Fruit fly (Drosophila melanogaster) whole organism, embryonic: ENCODE data around the gene CG42554.
A peak's percentile ranks its signal among the peaks of the same experiment; 100 is the strongest.

ENCODE experiments used
- Atf3 ChIP-seq: fragments of 200-800 bp; sonication (Bioruptor generic); optimal IDR thresholded peaks from 3 replicates; lab custom pipeline; 2016; ENCODE audit warnings: missing biosample characterization, missing genetic modification characterization
- Awh ChIP-seq: fragments of 200-800 bp; sonication (Bioruptor generic); IDR thresholded peaks from 2 replicates; pipeline ENCODE4, ENCODE4 v1.3.6; 2022; ENCODE audit warnings: missing biosample characterization, missing genetic modification characterization
- Blimp-1 ChIP-seq: fragments of 200-800 bp; sonication (Bioruptor generic); optimal IDR thresholded peaks from 3 replicates; lab custom pipeline; 2018; ENCODE audit warnings: missing biosample characterization, missing genetic modification characterization, mild to moderate bottlenecking, moderate library complexity, missing genetic modification reagents
- CG10959 ChIP-seq: fragments of 200-800 bp; sonication (Bioruptor generic); IDR thresholded peaks from 2 replicates; pipeline ENCODE4 v1.3.6; 2022; ENCODE audit warnings: missing biosample characterization, missing genetic modification characterization
- CG12219 ChIP-seq: fragments of 200-800 bp; sonication (Bioruptor generic); optimal IDR thresholded peaks from 3 replicates; lab custom pipeline; 2018; ENCODE audit warnings: missing biosample characterization, mild to moderate bottlenecking, missing genetic modification characterization
- CG13123 ChIP-seq: fragments of 200-800 bp; sonication (Bioruptor generic); optimal IDR thresholded peaks from 2 replicates; lab custom pipeline; 2016; ENCODE audit warnings: missing biosample characterization, missing genetic modification characterization
- CG13624 ChIP-seq: fragments of 200-800 bp; sonication (Bioruptor generic); optimal IDR thresholded peaks from 2 replicates; lab custom pipeline; 2016; ENCODE audit warnings: missing biosample characterization, missing genetic modification characterization
- CG14860 ChIP-seq: fragments of 200-800 bp; sonication (Bioruptor generic); IDR thresholded peaks from 3 replicates; pipeline ENCODE4 v1.3.6; 2022; ENCODE audit warnings: missing biosample characterization, missing genetic modification characterization; ENCODE audit not compliant: partially characterized antibody
- CG1602 ChIP-seq: fragments of 200-800 bp; sonication (Bioruptor generic); optimal IDR thresholded peaks from 3 replicates; lab custom pipeline; 2016; ENCODE audit warnings: missing biosample characterization, missing genetic modification characterization
- CG17802 ChIP-seq: fragments of 200-800 bp; sonication (Bioruptor generic); optimal IDR thresholded peaks from 2 replicates; lab custom pipeline; 2018; ENCODE audit warnings: missing biosample characterization, mild to moderate bottlenecking, missing genetic modification characterization, moderate library complexity
- CG17829 ChIP-seq: fragments of 200-800 bp; optimal IDR thresholded peaks from 2 replicates; lab custom pipeline; 2019; ENCODE audit warnings: missing biosample characterization, mild to moderate bottlenecking, missing genetic modification characterization, moderate library complexity
- CG2116 ChIP-seq: fragments of 200-800 bp; sonication (Bioruptor generic); optimal IDR thresholded peaks from 3 replicates; lab custom pipeline; 2018; ENCODE audit warnings: missing biosample characterization, mild to moderate bottlenecking, missing genetic modification characterization
- CG2712 ChIP-seq: fragments of 200-800 bp; optimal IDR thresholded peaks from 3 replicates; lab custom pipeline; 2019; ENCODE audit warnings: missing biosample characterization, mild to moderate bottlenecking, missing genetic modification characterization, moderate library complexity
- CG2875 ChIP-seq: fragments of 200-800 bp; sonication (Bioruptor generic); optimal IDR thresholded peaks from 2 replicates; lab custom pipeline; 2017; ENCODE audit warnings: missing biosample characterization, mild to moderate bottlenecking, missing genetic modification characterization, missing genetic modification reagents
- CG30020 ChIP-seq: fragments of 200-800 bp; optimal IDR thresholded peaks from 2 replicates; lab custom pipeline; 2019; ENCODE audit warnings: missing biosample characterization, mild to moderate bottlenecking, missing genetic modification characterization, moderate library complexity
- CG30403 ChIP-seq: fragments of 200-800 bp; sonication (Bioruptor generic); optimal IDR thresholded peaks from 3 replicates; lab custom pipeline; 2016; ENCODE audit warnings: missing biosample characterization, missing genetic modification characterization
- CG3847 ChIP-seq: fragments of 200-800 bp; sonication (Bioruptor generic); IDR thresholded peaks from 2 replicates; pipeline ENCODE4 v1.3.6; 2022; ENCODE audit warnings: missing biosample characterization, missing genetic modification characterization
- CG6765 ChIP-seq: fragments of 200-800 bp; sonication (Bioruptor generic); optimal IDR thresholded peaks from 3 replicates; lab custom pipeline; 2017; ENCODE audit warnings: missing biosample characterization, mild to moderate bottlenecking, missing genetic modification characterization
- CG6854 ChIP-seq: fragments of 200-800 bp; sonication (Bioruptor generic); optimal IDR thresholded peaks from 3 replicates; lab custom pipeline; 2017; ENCODE audit warnings: missing biosample characterization, mild to moderate bottlenecking, missing genetic modification characterization
- CHES-1-like ChIP-seq: fragments of 200-800 bp; sonication (Bioruptor generic); optimal IDR thresholded peaks from 2 replicates; lab custom pipeline; 2016; ENCODE audit warnings: missing biosample characterization, missing genetic modification characterization
- Dbx ChIP-seq: fragments of 200-800 bp; sonication (Bioruptor generic); IDR thresholded peaks from 3 replicates; pipeline ENCODE4 v1.3.6; 2022; ENCODE audit warnings: missing biosample characterization, missing genetic modification characterization
- E2f2 ChIP-seq: fragments of 200-800 bp; sonication (Bioruptor generic); IDR thresholded peaks from 2 replicates; pipeline ENCODE4 v1.3.6; 2022; ENCODE audit warnings: missing biosample characterization, missing genetic modification characterization
- Hey ChIP-seq: fragments of 200-800 bp; sonication (Bioruptor generic); optimal IDR thresholded peaks from 3 replicates; lab custom pipeline; 2018; ENCODE audit warnings: missing biosample characterization, mild to moderate bottlenecking, missing genetic modification characterization
- HmgZ ChIP-seq: fragments of 200-800 bp; sonication (Bioruptor generic); optimal IDR thresholded peaks from 2 replicates; lab custom pipeline; 2018; ENCODE audit warnings: missing biosample characterization, mild to moderate bottlenecking, missing genetic modification characterization
- Nf-YB ChIP-seq: fragments of 200-800 bp; sonication (Bioruptor generic); optimal IDR thresholded peaks from 3 replicates; lab custom pipeline; 2019; ENCODE audit warnings: missing biosample characterization, mild to moderate bottlenecking, missing genetic modification characterization, moderate library complexity
- Opbp ChIP-seq: fragments of 200-800 bp; sonication (Bioruptor generic); IDR thresholded peaks from 3 replicates; pipeline ENCODE4 v1.3.6; 2022; ENCODE audit warnings: missing biosample characterization, missing genetic modification characterization; ENCODE audit not compliant: partially characterized antibody
- Spps ChIP-seq: fragments of 200-800 bp; sonication (Bioruptor generic); optimal IDR thresholded peaks from 2 replicates; lab custom pipeline; 2018; ENCODE audit warnings: missing biosample characterization, mild to moderate bottlenecking, missing genetic modification characterization
- Stat92E ChIP-seq, 3 experiments: fragments of >200 bp in 2 of 3; fragments of 200-800 bp in 1 of 3; sonication (Bioruptor generic) in 1 of 3; optimal IDR thresholded peaks; 2 replicates each; lab custom pipeline; 2017 to 2019; ENCODE audit warnings: missing biosample characterization in 3 of 3, missing genetic modification characterization in 3 of 3, mild to moderate bottlenecking in 1 of 3, moderate library complexity in 1 of 3
- Xrp1 ChIP-seq: fragments of 200-800 bp; sonication (Bioruptor generic); IDR thresholded peaks from 2 replicates; pipeline ENCODE4 v1.3.6; 2022; ENCODE audit warnings: missing biosample characterization, missing genetic modification characterization
- ara ChIP-seq: fragments of 200-800 bp; sonication (Bioruptor generic); IDR thresholded peaks from 2 replicates; pipeline ENCODE4 v1.3.6; 2022; ENCODE audit warnings: missing biosample characterization, missing genetic modification characterization
- ato ChIP-seq: fragments of 200-800 bp; sonication (Bioruptor generic); IDR thresholded peaks from 2 replicates; pipeline ENCODE4 v1.3.6; 2022; ENCODE audit warnings: missing biosample characterization, missing genetic modification characterization; ENCODE audit not compliant: partially characterized antibody
- bbx ChIP-seq: fragments of 200-800 bp; sonication (Bioruptor generic); IDR thresholded peaks from 2 replicates; pipeline ENCODE4 v1.3.6; 2022; ENCODE audit warnings: missing biosample characterization, missing genetic modification characterization; ENCODE audit not compliant: partially characterized antibody
- btn ChIP-seq: fragments of 200-800 bp; sonication (Bioruptor generic); optimal IDR thresholded peaks from 2 replicates; lab custom pipeline; 2016; ENCODE audit warnings: missing biosample characterization, missing genetic modification characterization
- cas ChIP-seq: fragments of 200-800 bp; sonication (Bioruptor generic); IDR thresholded peaks from 2 replicates; pipeline ENCODE4 v1.3.6; 2022; ENCODE audit warnings: missing biosample characterization, missing genetic modification characterization
- caup ChIP-seq: fragments of 200-800 bp; sonication (Bioruptor generic); optimal IDR thresholded peaks from 3 replicates; lab custom pipeline; 2017; ENCODE audit warnings: missing biosample characterization, mild to moderate bottlenecking, missing genetic modification characterization, moderate library complexity; ENCODE audit not compliant: severe bottlenecking
- chn ChIP-seq: fragments of 200-800 bp; sonication (Bioruptor generic); optimal IDR thresholded peaks from 2 replicates; lab custom pipeline; 2016; ENCODE audit warnings: missing biosample characterization, missing genetic modification characterization
- emc ChIP-seq: fragments of 200-800 bp; sonication (Bioruptor generic); optimal IDR thresholded peaks from 2 replicates; lab custom pipeline; 2016; ENCODE audit warnings: missing biosample characterization, missing genetic modification characterization
- gsb ChIP-seq: fragments of 200-800 bp; sonication (Bioruptor generic); IDR thresholded peaks from 2 replicates; pipeline ENCODE4 v1.3.6; 2022; ENCODE audit warnings: missing biosample characterization, missing genetic modification characterization
- inv ChIP-seq: fragments of 200-800 bp; sonication (Bioruptor generic); IDR thresholded peaks from 2 replicates; pipeline ENCODE4 v1.3.6; 2022; ENCODE audit warnings: missing biosample characterization, missing genetic modification characterization; ENCODE audit not compliant: partially characterized antibody
- jigr1 ChIP-seq: fragments of 200-800 bp; sonication (Bioruptor generic); IDR thresholded peaks from 3 replicates; pipeline ENCODE4 v1.3.6; 2022; ENCODE audit warnings: missing biosample characterization, missing genetic modification characterization
- nau ChIP-seq: fragments of 200-800 bp; sonication (Bioruptor generic); optimal IDR thresholded peaks from 3 replicates; lab custom pipeline; 2017; ENCODE audit warnings: missing biosample characterization, mild to moderate bottlenecking, missing genetic modification characterization, missing genetic modification reagents
- prd ChIP-seq, 3 experiments: fragments of >200 bp in 2 of 3; fragments of 200-800 bp in 1 of 3; sonication (Bioruptor generic) in 1 of 3; optimal IDR thresholded peaks in 2 of 3; IDR thresholded peaks in 1 of 3; 2 replicates in 2 of 3; 3 replicates in 1 of 3; pipeline versions ENCODE4 v1.3.6 to Lab custom; 2017 to 2022; ENCODE audit warnings: missing biosample characterization in 1 of 3, missing genetic modification characterization in 1 of 3
- psq ChIP-seq: fragments of 200-800 bp; sonication (Bioruptor generic); optimal IDR thresholded peaks from 2 replicates; lab custom pipeline; 2017; ENCODE audit warnings: missing biosample characterization, missing genetic modification characterization
- salm ChIP-seq: fragments of 200-800 bp; sonication (Bioruptor generic); optimal IDR thresholded peaks from 2 replicates; lab custom pipeline; 2018; ENCODE audit warnings: missing biosample characterization, mild to moderate bottlenecking, missing genetic modification characterization
- sd ChIP-seq: fragments of 200-800 bp; sonication (Bioruptor generic); optimal IDR thresholded peaks from 3 replicates; lab custom pipeline; 2018; ENCODE audit warnings: missing biosample characterization, mild to moderate bottlenecking, missing genetic modification characterization, moderate library complexity
- ssp ChIP-seq: fragments of 200-800 bp; sonication (Bioruptor generic); IDR thresholded peaks from 2 replicates; pipeline ENCODE4 v1.3.6; 2022; ENCODE audit warnings: missing biosample characterization, missing genetic modification characterization
- tap ChIP-seq: fragments of 200-800 bp; optimal IDR thresholded peaks from 3 replicates; lab custom pipeline; 2019; ENCODE audit warnings: missing biosample characterization, mild to moderate bottlenecking, missing genetic modification characterization, moderate library complexity
- wek ChIP-seq: fragments of 200-800 bp; sonication (Bioruptor generic); optimal IDR thresholded peaks from 3 replicates; lab custom pipeline; 2018; ENCODE audit warnings: missing biosample characterization, mild to moderate bottlenecking, missing genetic modification characterization, moderate library complexity

CG42554 gene

dm6 chr3L:796926-797802 is 38.3 kb upstream of the CG42554 start (continued):
- peak; percentile 50 for TF ChIP-seq tap
- TF ChIP-seq gsb = no peak
- no peak for TF ChIP-seq chn
- no peak for TF ChIP-seq CG13123 (GFP tag; lab: Kevin White, UChicago)
- no peak for TF ChIP-seq inv (GFP tag; lab: Robert Waterston, UW)
- no peak for TF ChIP-seq CG10959 (GFP tag; lab: Robert Waterston, UW)
- no peak for TF ChIP-seq emc (GFP tag; lab: Kevin White, UChicago)
- peak; percentile 37 for TF ChIP-seq CG6854
- no peak for TF ChIP-seq CG17802
- no peak for TF ChIP-seq psq (GFP tag; lab: Kevin White, UChicago)
- peak; percentile 33 for TF ChIP-seq CG6765 (GFP tag; lab: Kevin White, UChicago)
- no peak for TF ChIP-seq bbx
- no peak for TF ChIP-seq jigr1 (GFP tag; lab: Robert Waterston, UW)
- no peak for TF ChIP-seq wek (GFP tag; lab: Kevin White, UChicago)
- peak; percentile 78 for TF ChIP-seq sd (tag; lab: Kevin White, UChicago)
- TF ChIP-seq CG2875 = peak; percentile 37
- TF ChIP-seq Stat92E (GFP tag; optimal IDR thresholded peaks at IDR 0.05; lab: Kevin White, UChicago) = no peak
- peak; percentile 28; the same call in 1 of the 2 replicates for TF ChIP-seq ara
- TF ChIP-seq Nf-YB (GFP tag; lab: Kevin White, UChicago) = no peak
- peak; percentile 52; the same call in 1 of the 2 replicates for TF ChIP-seq Xrp1 (GFP tag; lab: Robert Waterston, UW)
- TF ChIP-seq Hey (tag; lab: Kevin White, UChicago) = peak; percentile 91
- no peak for TF ChIP-seq prd (optimal IDR thresholded peaks at IDR 0.05; lab: Kevin White, UChicago)
- TF ChIP-seq prd (GFP tag; IDR thresholded peaks at IDR 0.05; lab: Robert Waterston, UW) = peak; percentile 68
- no peak for TF ChIP-seq HmgZ
- TF ChIP-seq Dbx (GFP tag; lab: Robert Waterston, UW) = peak; percentile 81
- TF ChIP-seq CG2712 (tag; lab: Kevin White, UChicago) = peak; percentile 64
- no peak for TF ChIP-seq E2f2 (GFP tag; lab: Robert Waterston, UW)
- TF ChIP-seq salm (tag; lab: Kevin White, UChicago) = peak; percentile 44
- no peak for TF ChIP-seq nau (GFP tag; lab: Kevin White, UChicago)
- TF ChIP-seq Blimp-1 (GFP tag; lab: Kevin White, UChicago) = peak; percentile 62
- peak; percentile 55 for TF ChIP-seq ssp (GFP tag; lab: Robert Waterston, UW)
- TF ChIP-seq Awh (GFP tag; lab: Robert Waterston, UW) = no peak
- no peak for TF ChIP-seq Atf3
- TF ChIP-seq Opbp (GFP tag; lab: Robert Waterston, UW) = no peak
- TF ChIP-seq cas (GFP tag; lab: Robert Waterston, UW) = no peak
- no peak for TF ChIP-seq btn (GFP tag; lab: Kevin White, UChicago)
- no peak for TF ChIP-seq CG3847 (GFP tag; lab: Robert Waterston, UW)
- TF ChIP-seq CG14860 (GFP tag; lab: Robert Waterston, UW) = no peak
- TF ChIP-seq CG30020 (tag; lab: Kevin White, UChicago) = no peak
- TF ChIP-seq CG12219 (GFP tag; lab: Kevin White, UChicago) = peak; percentile 6
- TF ChIP-seq Spps (tag; lab: Kevin White, UChicago) = no peak
- no peak for TF ChIP-seq CG13624
- TF ChIP-seq caup = peak; percentile 58
- TF ChIP-seq CG30403 (GFP tag; lab: Kevin White, UChicago) = peak; percentile 35
- peak; percentile 53 for TF ChIP-seq CG17829 (tag; lab: Kevin White, UChicago)
- TF ChIP-seq CG2116 (GFP tag; lab: Kevin White, UChicago) = no peak
- TF ChIP-seq CHES-1-like (GFP tag; lab: Kevin White, UChicago) = no peak
- TF ChIP-seq ato = no peak
- TF ChIP-seq CG1602 (GFP tag; lab: Kevin White, UChicago) = no peak
